Fruit fly (Drosophila melanogaster) whole organism, adult: ENCODE measurements around the gene Mtr4.
A peak's percentile ranks its signal among the peaks of the same experiment; 100 is the strongest.

Experiments
- CG11617 ChIP-seq: fragments of 200-800 bp; sonication (Bioruptor generic); optimal IDR thresholded peaks from 2 replicates; lab custom pipeline; 2017; ENCODE audit warnings: mild to moderate bottlenecking, missing biosample characterization, missing genetic modification reagents, missing genetic modification characterization
- CG12768 ChIP-seq: fragments of 200-800 bp; sonication (Bioruptor generic); optimal IDR thresholded peaks from 2 replicates; lab custom pipeline; 2017; ENCODE audit warnings: missing biosample characterization, missing genetic modification characterization, mild to moderate bottlenecking, moderate library complexity, missing genetic modification reagents
- CG14711 ChIP-seq: fragments of 200-800 bp; sonication (Bioruptor generic); optimal IDR thresholded peaks from 2 replicates; lab custom pipeline; 2018; ENCODE audit warnings: missing biosample characterization, mild to moderate bottlenecking, missing genetic modification characterization, moderate library complexity
- CG1620 ChIP-seq: fragments of 200-800 bp; sonication (Bioruptor generic); optimal IDR thresholded peaks from 2 replicates; lab custom pipeline; 2016; ENCODE audit warnings: missing biosample characterization, missing genetic modification characterization
- CG33017 ChIP-seq: fragments of 200-800 bp; sonication (Bioruptor generic); optimal IDR thresholded peaks from 2 replicates; lab custom pipeline; 2018; ENCODE audit warnings: missing biosample characterization, mild to moderate bottlenecking, missing genetic modification characterization, moderate library complexity
- CG5204 ChIP-seq: fragments of 200-800 bp; sonication (Bioruptor generic); optimal IDR thresholded peaks from 2 replicates; lab custom pipeline; 2016; ENCODE audit warnings: missing biosample characterization, missing genetic modification characterization
- CG7045 ChIP-seq: fragments of 200-800 bp; sonication (Bioruptor generic); optimal IDR thresholded peaks from 2 replicates; lab custom pipeline; 2017; ENCODE audit warnings: missing biosample characterization, mild to moderate bottlenecking, missing genetic modification characterization
- CG7101 ChIP-seq: fragments of 200-800 bp; sonication (Bioruptor generic); optimal IDR thresholded peaks from 2 replicates; lab custom pipeline; 2018; ENCODE audit warnings: missing biosample characterization, mild to moderate bottlenecking, missing genetic modification characterization, moderate library complexity
- Clk ChIP-seq: fragments of 200-800 bp; sonication (Bioruptor generic); optimal IDR thresholded peaks from 2 replicates; lab custom pipeline; 2017; ENCODE audit warnings: missing biosample characterization, missing genetic modification characterization
- Crg-1 ChIP-seq: fragments of 200-800 bp; sonication (Bioruptor generic); optimal IDR thresholded peaks from 2 replicates; lab custom pipeline; 2016; ENCODE audit warnings: missing biosample characterization, missing genetic modification characterization
- Hr96 ChIP-seq: fragments of 200-800 bp; sonication (Bioruptor generic); optimal IDR thresholded peaks from 2 replicates; lab custom pipeline; 2016; ENCODE audit warnings: missing biosample characterization, missing genetic modification characterization
- Mnt ChIP-seq: fragments of 200-800 bp; sonication (Bioruptor generic); optimal IDR thresholded peaks from 2 replicates; lab custom pipeline; 2016; ENCODE audit warnings: missing biosample characterization, mild to moderate bottlenecking, missing genetic modification characterization
- bab1 ChIP-seq: fragments of 200-800 bp; sonication (Bioruptor generic); optimal IDR thresholded peaks from 3 replicates; lab custom pipeline; 2019; ENCODE audit warnings: missing biosample characterization, mild to moderate bottlenecking, missing genetic modification characterization, moderate library complexity
- cic ChIP-seq: fragments of 200-800 bp; sonication (Bioruptor generic); optimal IDR thresholded peaks from 2 replicates; lab custom pipeline; 2017; ENCODE audit warnings: missing biosample characterization, mild to moderate bottlenecking, missing genetic modification characterization, moderate library complexity
- cnc ChIP-seq, 2 experiments: fragments of >200 bp; optimal IDR thresholded peaks; 2 replicates each; lab custom pipeline; 2017
- kay ChIP-seq: fragments of 200-800 bp; sonication (Bioruptor generic); peaks from one replicate; lab custom pipeline; 2016; ENCODE audit warnings: missing biosample characterization, missing genetic modification characterization, borderline replicate concordance
- ovo ChIP-seq: fragments of 200-800 bp; sonication (Bioruptor generic); optimal IDR thresholded peaks from 2 replicates; lab custom pipeline; 2016; ENCODE audit warnings: missing biosample characterization, missing genetic modification characterization
- pad ChIP-seq: fragments of 200-800 bp; sonication (Bioruptor generic); optimal IDR thresholded peaks from 3 replicates; lab custom pipeline; 2017; ENCODE audit warnings: missing biosample characterization, missing genetic modification characterization, mild to moderate bottlenecking, moderate library complexity, missing genetic modification reagents
- tj ChIP-seq: fragments of 200-800 bp; sonication (Bioruptor generic); optimal IDR thresholded peaks from 3 replicates; lab custom pipeline; 2017; ENCODE audit warnings: missing biosample characterization, mild to moderate bottlenecking, missing genetic modification characterization, moderate library complexity
- toe ChIP-seq: fragments of 200-800 bp; sonication (Bioruptor generic); optimal IDR thresholded peaks from 2 replicates; lab custom pipeline; 2016; ENCODE audit warnings: missing biosample characterization, missing genetic modification characterization

The Mtr4 gene

DNA sequence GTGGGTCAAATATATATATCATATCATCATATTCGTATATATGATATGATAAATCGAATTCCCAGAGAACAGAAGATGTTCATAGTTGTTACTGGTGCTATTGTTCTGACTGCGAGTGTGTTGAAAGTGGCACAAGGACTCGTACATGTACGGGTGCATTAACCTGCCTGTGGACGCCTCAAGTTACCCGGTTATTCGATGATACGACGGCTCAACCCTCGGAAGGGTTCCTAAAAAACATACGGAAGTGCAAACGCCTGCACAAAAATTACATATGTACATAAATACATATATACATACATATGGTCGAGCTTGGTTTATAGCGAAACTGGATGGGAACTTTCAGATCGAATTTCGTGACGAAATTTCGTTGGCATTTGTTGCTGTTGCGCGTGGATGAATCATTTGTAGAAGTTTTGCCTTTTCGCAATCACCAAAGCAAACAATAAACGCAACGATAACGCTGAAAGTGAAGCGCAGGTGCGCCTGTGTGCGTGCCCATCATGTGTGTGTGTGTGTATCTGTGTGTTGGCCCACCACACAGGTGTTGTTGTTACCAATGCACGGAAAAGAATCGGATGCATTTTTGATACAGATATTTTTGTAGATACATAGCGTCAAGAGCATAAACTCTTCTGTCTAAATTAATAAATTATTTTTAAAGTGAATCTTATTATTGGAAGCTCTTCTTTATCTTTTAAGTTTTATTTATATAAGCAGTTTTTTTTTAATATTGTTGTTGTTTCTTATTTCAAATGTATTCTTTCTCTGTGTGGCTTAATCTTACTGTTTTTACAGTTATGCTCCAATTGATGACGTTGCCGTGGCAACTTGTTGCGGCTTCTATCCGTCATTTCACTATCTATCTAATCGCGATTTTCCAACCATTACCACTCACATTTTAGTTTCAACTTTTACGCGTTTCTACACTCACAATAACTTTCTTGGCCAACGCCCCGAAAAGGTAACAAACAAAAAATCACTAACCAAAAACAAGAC is 9.6 kb downstream of the Mtr4 start:
- TF ChIP-seq tj (GFP tag; lab: Kevin White, UChicago) (peak; percentile 57), CG14711 (tag; lab: Kevin White, UChicago) (peak; percentile 68), CG5204 (peak; percentile 45), CG33017 (peak; percentile 65), toe (peak; percentile 33), pad (peak; percentile 42), CG12768 (GFP tag; lab: Kevin White, UChicago) (peak; percentile 9), CG7101 (tag; lab: Kevin White, UChicago) (peak; percentile 72), ovo (GFP tag; lab: Kevin White, UChicago) (no peak), Hr96 (GFP tag; lab: Kevin White, UChicago) (peak; percentile 37), cic (no peak), CG11617 (GFP tag; lab: Kevin White, UChicago) (peak; percentile 53), CG7045 (peak; percentile 73), Mnt (GFP tag; lab: Kevin White, UChicago) (peak; percentile 3), cnc (optimal IDR thresholded peaks at IDR 0.05; lab: Kevin White, UChicago) (no peak), kay (GFP tag; lab: Kevin White, UChicago) (peak; percentile 98), bab1 (peak; percentile 18), Crg-1 (no peak), Clk (GFP tag; lab: Kevin White, UChicago) (peak; percentile 31), CG1620 (GFP tag; lab: Kevin White, UChicago) (peak; percentile 8)

dm6 chr2L:15762466-15762865 is 10.4 kb downstream of the Mtr4 start, which contains the start of gene Gli:
Gli (minus strand) TSS chr2L:15762758.
- no peak for TF ChIP-seq Crg-1
- no peak for TF ChIP-seq CG1620 (GFP tag; lab: Kevin White, UChicago)
- peak; percentile 53 for TF ChIP-seq cic
- TF ChIP-seq CG33017 = peak; percentile 26
- TF ChIP-seq Mnt (GFP tag; lab: Kevin White, UChicago) = peak; percentile 46
- peak; percentile 68 for TF ChIP-seq tj (GFP tag; lab: Kevin White, UChicago)
- peak; percentile 22 for TF ChIP-seq CG7101 (tag; lab: Kevin White, UChicago)
- TF ChIP-seq bab1 = peak; percentile 28
- TF ChIP-seq CG7045 = no peak
- no peak for TF ChIP-seq Hr96 (GFP tag; lab: Kevin White, UChicago)
- TF ChIP-seq toe = no peak
- no peak for TF ChIP-seq CG11617 (GFP tag; lab: Kevin White, UChicago)
- no peak for TF ChIP-seq pad
- no peak for TF ChIP-seq CG14711 (tag; lab: Kevin White, UChicago)
- no peak for TF ChIP-seq CG5204
- no peak for TF ChIP-seq cnc (optimal IDR thresholded peaks at IDR 0.05; lab: Kevin White, UChicago)
- TF ChIP-seq kay (GFP tag; lab: Kevin White, UChicago) = no peak
- TF ChIP-seq Clk (GFP tag; lab: Kevin White, UChicago) = no peak
- no peak for TF ChIP-seq CG12768 (GFP tag; lab: Kevin White, UChicago)
- no peak for TF ChIP-seq ovo (GFP tag; lab: Kevin White, UChicago)

dm6 chr2L:15763401-15763800 is 11.3 kb downstream of the Mtr4 start:
- TF ChIP-seq Crg-1 = no peak
- TF ChIP-seq CG12768 (GFP tag; lab: Kevin White, UChicago) = no peak
- TF ChIP-seq CG5204 = no peak
- no peak for TF ChIP-seq Clk (GFP tag; lab: Kevin White, UChicago)
- TF ChIP-seq CG33017 = no peak
- TF ChIP-seq cnc (optimal IDR thresholded peaks at IDR 0.05; lab: Kevin White, UChicago) = no peak
- no peak for TF ChIP-seq CG1620 (GFP tag; lab: Kevin White, UChicago)
- TF ChIP-seq tj (GFP tag; lab: Kevin White, UChicago) = no peak
- TF ChIP-seq Hr96 (GFP tag; lab: Kevin White, UChicago) = no peak
- TF ChIP-seq ovo (GFP tag; lab: Kevin White, UChicago) = no peak
- no peak for TF ChIP-seq Mnt (GFP tag; lab: Kevin White, UChicago)
- no peak for TF ChIP-seq pad
- TF ChIP-seq cic = no peak
- TF ChIP-seq CG14711 (tag; lab: Kevin White, UChicago) = no peak
- TF ChIP-seq kay (GFP tag; lab: Kevin White, UChicago) = no peak
- TF ChIP-seq CG7101 (tag; lab: Kevin White, UChicago) = no peak
- TF ChIP-seq toe = no peak
- no peak for TF ChIP-seq CG11617 (GFP tag; lab: Kevin White, UChicago)
- no peak for TF ChIP-seq CG7045
- no peak for TF ChIP-seq bab1

dm6 chr2L:15764029-15764428 is 12.0 kb downstream of the Mtr4 start, which contains the start of gene CG3793:
CG3793 (plus strand) TSS chr2L:15764220.
- TF ChIP-seq Clk (GFP tag; lab: Kevin White, UChicago) (no peak), CG7101 (tag; lab: Kevin White, UChicago) (no peak), Hr96 (GFP tag; lab: Kevin White, UChicago) (no peak), bab1 (no peak), kay (GFP tag; lab: Kevin White, UChicago) (no peak), CG1620 (GFP tag; lab: Kevin White, UChicago) (no peak), tj (GFP tag; lab: Kevin White, UChicago) (no peak), Mnt (GFP tag; lab: Kevin White, UChicago) (no peak), CG14711 (tag; lab: Kevin White, UChicago) (no peak)

DNA sequence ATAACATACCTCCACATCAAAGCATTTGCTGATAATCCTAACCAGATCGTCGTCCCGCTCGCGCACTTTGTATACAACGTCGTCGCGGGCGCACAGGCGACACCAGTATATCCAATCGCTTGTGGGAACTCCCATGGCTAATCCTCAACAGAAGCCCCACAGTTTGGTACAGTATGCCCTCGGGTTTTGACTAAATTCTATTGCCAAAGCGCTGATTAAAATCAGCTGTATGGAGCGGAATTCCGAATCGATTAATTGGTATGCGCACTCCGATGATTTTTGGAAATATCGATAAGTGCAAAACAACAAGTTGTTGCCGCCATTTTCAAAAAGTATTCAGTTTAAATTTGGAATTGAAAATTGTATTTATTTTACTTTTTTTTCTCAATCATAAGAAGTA is 16.0 kb downstream of the Mtr4 start, which contains the start of gene wek:
Gene wek (minus strand): TSS at position 253 of the 400 bp plus-strand sequence.
- TF ChIP-seq CG7101 (tag; lab: Kevin White, UChicago) = no peak
- TF ChIP-seq cnc (optimal IDR thresholded peaks at IDR 0.05; lab: Kevin White, UChicago) = no peak
- no peak for TF ChIP-seq Crg-1
- no peak for TF ChIP-seq Mnt (GFP tag; lab: Kevin White, UChicago)
- TF ChIP-seq bab1 = no peak
- no peak for TF ChIP-seq pad
- TF ChIP-seq CG1620 (GFP tag; lab: Kevin White, UChicago) = no peak
- TF ChIP-seq kay (GFP tag; lab: Kevin White, UChicago) = no peak
- no peak for TF ChIP-seq ovo (GFP tag; lab: Kevin White, UChicago)
- no peak for TF ChIP-seq CG14711 (tag; lab: Kevin White, UChicago)
- TF ChIP-seq CG7045 = no peak
- TF ChIP-seq CG11617 (GFP tag; lab: Kevin White, UChicago) = no peak
- no peak for TF ChIP-seq Clk (GFP tag; lab: Kevin White, UChicago)
